Worm (Caenorhabditis elegans): ENCODE measurements around the gene cbn-1.
"Not testable (repeated sequence)": the region's sequence is repeated elsewhere in the genome, so short reads cannot be mapped to it uniquely, and the experiment has no call there.

DNA sequence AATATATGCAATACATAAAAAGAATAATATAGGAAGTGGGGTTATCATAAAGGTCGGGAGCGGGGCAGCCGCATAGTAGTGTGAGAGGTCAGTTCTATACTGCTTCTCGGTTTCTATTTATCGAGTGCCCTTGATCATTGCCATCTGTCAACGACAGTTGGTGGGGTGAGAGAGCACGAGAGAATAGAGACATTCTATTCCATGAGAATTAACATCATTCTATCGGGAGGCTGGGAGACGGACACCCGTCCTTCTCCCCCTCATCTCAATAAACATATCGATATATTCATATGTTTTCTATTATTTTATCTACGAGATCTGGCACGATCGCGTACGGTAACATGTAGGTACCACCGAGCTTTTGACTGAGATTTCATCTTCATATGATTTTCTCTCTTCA is 20.2 kb downstream of the cbn-1 start, which contains the start of gene mps-2:
- TF ChIP-seq ccch-3 (GFP tag; optimal IDR thresholded peaks at IDR 0.05); K11D2.4 (GFP tag; IDR thresholded peaks at IDR 0.05); ceh-100 (GFP tag; IDR thresholded peaks at IDR 0.05); nhr-179 (tag; optimal IDR thresholded peaks at IDR 0.05); F57C9.4 (tag; optimal IDR thresholded peaks at IDR 0.05); ztf-6 (GFP tag; IDR thresholded peaks at IDR 0.05); dpl-1 (GFP tag; optimal IDR thresholded peaks at IDR 0.05); rcor-1 (GFP tag; IDR thresholded peaks at IDR 0.05); F49E8.2 (tag; optimal IDR thresholded peaks at IDR 0.05; ENCODE audit: insufficient read depth); snpc-4 (GFP tag; optimal IDR thresholded peaks at IDR 0.05); snpc-4 (tag; optimal IDR thresholded peaks at IDR 0.05); ceh-79 (tag; optimal IDR thresholded peaks at IDR 0.05); dox-1 (GFP tag; IDR thresholded peaks at IDR 0.05): not testable (repeated sequence)
